Fruit fly (Drosophila melanogaster) whole organism, embryonic: Measurements from ENCODE around the gene CG46434.

Experiments
- Antp ChIP-seq: fragments of 200-800 bp; sonication (Bioruptor generic); optimal IDR thresholded peaks from 3 replicates; lab custom pipeline; 2016; ENCODE audit warnings: missing biosample characterization, missing genetic modification characterization
- Awh ChIP-seq: fragments of 200-800 bp; sonication (Bioruptor generic); IDR thresholded peaks from 2 replicates; pipeline ENCODE4, ENCODE4 v1.3.6; 2022; ENCODE audit warnings: missing biosample characterization, missing genetic modification characterization
- B-H1 ChIP-seq: fragments of 200-800 bp; sonication (Bioruptor generic); IDR thresholded peaks from 3 replicates; pipeline ENCODE4 v1.3.6; 2022; ENCODE audit warnings: missing biosample characterization, missing genetic modification characterization
- Bgb ChIP-seq: fragments of 200-800 bp; sonication (Bioruptor generic); IDR thresholded peaks from 2 replicates; pipeline ENCODE4 v1.3.6; 2022; ENCODE audit warnings: missing biosample characterization, missing genetic modification characterization; ENCODE audit not compliant: partially characterized antibody
- CG11093 ChIP-seq: fragments of 200-800 bp; sonication (Bioruptor generic); IDR thresholded peaks from 3 replicates; pipeline ENCODE4 v1.3.6; 2022; ENCODE audit warnings: missing biosample characterization, missing genetic modification characterization
- CG13624 ChIP-seq: fragments of 200-800 bp; sonication (Bioruptor generic); optimal IDR thresholded peaks from 2 replicates; lab custom pipeline; 2016; ENCODE audit warnings: missing biosample characterization, missing genetic modification characterization
- CG1602 ChIP-seq: fragments of 200-800 bp; sonication (Bioruptor generic); optimal IDR thresholded peaks from 3 replicates; lab custom pipeline; 2016; ENCODE audit warnings: missing biosample characterization, missing genetic modification characterization
- CG17361 ChIP-seq: fragments of 200-800 bp; sonication (Bioruptor generic); IDR thresholded peaks from 3 replicates; pipeline ENCODE4 v1.3.6; 2022; ENCODE audit warnings: missing biosample characterization, missing genetic modification characterization
- CG17385 ChIP-seq: fragments of 200-800 bp; sonication (Bioruptor generic); optimal IDR thresholded peaks from 3 replicates; lab custom pipeline; 2018; ENCODE audit warnings: missing biosample characterization, mild to moderate bottlenecking, missing genetic modification characterization
- CG2199 ChIP-seq: fragments of 200-800 bp; sonication (Bioruptor generic); IDR thresholded peaks from 3 replicates; pipeline ENCODE4 v1.3.6; 2022; ENCODE audit warnings: missing biosample characterization, missing genetic modification characterization
- CG32772 ChIP-seq: fragments of 200-800 bp; sonication (Bioruptor generic); IDR thresholded peaks from 2 replicates; pipeline ENCODE4 v1.3.6; 2022; ENCODE audit warnings: missing biosample characterization, missing genetic modification characterization
- CG3281 ChIP-seq: fragments of 200-800 bp; sonication (Bioruptor generic); optimal IDR thresholded peaks from 3 replicates; lab custom pipeline; 2017; ENCODE audit warnings: missing biosample characterization, mild to moderate bottlenecking, missing genetic modification characterization
- CG33213 ChIP-seq: fragments of 200-800 bp; sonication (Bioruptor generic); optimal IDR thresholded peaks from 3 replicates; lab custom pipeline; 2016; ENCODE audit warnings: missing biosample characterization, missing genetic modification characterization
- CG3838 ChIP-seq: fragments of 200-800 bp; sonication (Bioruptor generic); optimal IDR thresholded peaks from 3 replicates; lab custom pipeline; 2016; ENCODE audit warnings: missing biosample characterization, missing genetic modification characterization
- CG7963 ChIP-seq: fragments of 200-800 bp; sonication (Bioruptor generic); IDR thresholded peaks from 3 replicates; pipeline ENCODE4 v1.3.6; 2022; ENCODE audit warnings: missing biosample characterization, missing genetic modification characterization; ENCODE audit not compliant: partially characterized antibody
- D ChIP-seq, 2 experiments: fragments of 200-800 bp in 1 of 2; fragments of >200 bp in 1 of 2; sonication (Bioruptor generic) in 1 of 2; optimal IDR thresholded peaks; 2 replicates in 1 of 2; 3 replicates in 1 of 2; lab custom pipeline; 2017; ENCODE audit warnings: mild to moderate bottlenecking in 1 of 2, missing biosample characterization in 1 of 2, missing genetic modification characterization in 1 of 2, missing genetic modification reagents in 1 of 2
- Ets65A ChIP-seq: fragments of 200-800 bp; sonication (Bioruptor generic); peaks from one replicate; lab custom pipeline; 2016; ENCODE audit warnings: missing biosample characterization, missing genetic modification characterization
- Gsc ChIP-seq: fragments of 200-800 bp; sonication (Bioruptor generic); IDR thresholded peaks from 2 replicates; pipeline ENCODE4 v1.3.6; 2022; ENCODE audit warnings: missing biosample characterization, missing genetic modification characterization
- H2.0 ChIP-seq: fragments of 200-800 bp; sonication (Bioruptor generic); IDR thresholded peaks from 2 replicates; pipeline ENCODE4 v1.3.6; 2022; ENCODE audit warnings: missing biosample characterization, missing genetic modification characterization
- HmgZ ChIP-seq: fragments of 200-800 bp; sonication (Bioruptor generic); optimal IDR thresholded peaks from 2 replicates; lab custom pipeline; 2018; ENCODE audit warnings: missing biosample characterization, mild to moderate bottlenecking, missing genetic modification characterization
- Hsf ChIP-seq: fragments of 200-800 bp; sonication (Bioruptor generic); optimal IDR thresholded peaks from 3 replicates; lab custom pipeline; 2016; ENCODE audit warnings: missing biosample characterization, missing genetic modification characterization
- Kr ChIP-seq: fragments of 200-800 bp; sonication (Bioruptor generic); optimal IDR thresholded peaks from 2 replicates; lab custom pipeline; 2017; ENCODE audit warnings: missing biosample characterization, mild to moderate bottlenecking, missing genetic modification characterization
- MBD-R2 ChIP-seq: fragments of 200-800 bp; sonication (Bioruptor generic); IDR thresholded peaks from 2 replicates; pipeline ENCODE4 v1.3.6; 2022; ENCODE audit warnings: missing biosample characterization, missing genetic modification characterization
- Med ChIP-seq: fragments of 200-800 bp; sonication (Bioruptor generic); peaks from one replicate; lab custom pipeline; 2016; ENCODE audit warnings: missing biosample characterization, missing genetic modification characterization, mild to moderate bottlenecking, inconsistent platforms, moderate library complexity
- Myb ChIP-seq: fragments of 200-800 bp; sonication (Bioruptor generic); optimal IDR thresholded peaks from 2 replicates; lab custom pipeline; 2016; ENCODE audit warnings: missing biosample characterization, missing genetic modification characterization
- Nf-YB ChIP-seq: fragments of 200-800 bp; sonication (Bioruptor generic); optimal IDR thresholded peaks from 3 replicates; lab custom pipeline; 2019; ENCODE audit warnings: missing biosample characterization, mild to moderate bottlenecking, missing genetic modification characterization, moderate library complexity
- Sin3A ChIP-seq: fragments of >200 bp; optimal IDR thresholded peaks from 2 replicates; lab custom pipeline; 2018
- Ssrp ChIP-seq: fragments of 200-800 bp; sonication (Bioruptor generic); optimal IDR thresholded peaks from 2 replicates; lab custom pipeline; 2018; ENCODE audit warnings: missing biosample characterization, mild to moderate bottlenecking, missing genetic modification characterization, moderate library complexity
- Usf ChIP-seq: fragments of 200-800 bp; sonication (Bioruptor generic); optimal IDR thresholded peaks from 2 replicates; lab custom pipeline; 2017; ENCODE audit warnings: missing genotype, missing biosample characterization, missing genetic modification characterization
- ac ChIP-seq: fragments of 200-800 bp; sonication (Bioruptor generic); optimal IDR thresholded peaks from 3 replicates; lab custom pipeline; 2017; ENCODE audit warnings: missing biosample characterization, mild to moderate bottlenecking, missing genetic modification characterization
- az2 ChIP-seq: fragments of 200-800 bp; sonication (Bioruptor generic); optimal IDR thresholded peaks from 3 replicates; lab custom pipeline; 2016; ENCODE audit warnings: missing biosample characterization, missing genetic modification characterization
- cas ChIP-seq: fragments of 200-800 bp; sonication (Bioruptor generic); IDR thresholded peaks from 2 replicates; pipeline ENCODE4 v1.3.6; 2022; ENCODE audit warnings: missing biosample characterization, missing genetic modification characterization
- chinmo ChIP-seq: fragments of 200-800 bp; sonication (Bioruptor generic); IDR thresholded peaks from 4 replicates; pipeline ENCODE4 v1.3.6; 2022; ENCODE audit warnings: missing biosample characterization, missing genetic modification characterization; ENCODE audit not compliant: partially characterized antibody
- disco-r ChIP-seq: fragments of 200-800 bp; sonication (Bioruptor generic); optimal IDR thresholded peaks from 2 replicates; lab custom pipeline; 2016; ENCODE audit warnings: missing biosample characterization, missing genetic modification characterization
- ems ChIP-seq: fragments of 200-800 bp; sonication (Bioruptor generic); optimal IDR thresholded peaks from 3 replicates; lab custom pipeline; 2016; ENCODE audit warnings: missing biosample characterization, missing genetic modification characterization
- eve ChIP-seq, 2 experiments: fragments of >200 bp; optimal IDR thresholded peaks; 2 replicates each; lab custom pipeline; 2017; ENCODE audit warnings: missing biosample characterization in 2 of 2, missing genetic modification characterization in 2 of 2
- ftz-f1 ChIP-seq: fragments of 200-800 bp; sonication (Bioruptor generic); optimal IDR thresholded peaks from 2 replicates; lab custom pipeline; 2016; ENCODE audit warnings: missing biosample characterization, missing genetic modification characterization
- lov ChIP-seq, 2 experiments: fragments of 200-800 bp in 1 of 2; fragments of >200 bp in 1 of 2; sonication (Bioruptor generic) in 1 of 2; IDR thresholded peaks in 1 of 2; optimal IDR thresholded peaks in 1 of 2; 2 replicates in 1 of 2; 3 replicates in 1 of 2; pipeline versions ENCODE4 v1.3.6 to Lab custom; 2017 to 2022; ENCODE audit warnings: missing biosample characterization in 1 of 2, missing genetic modification characterization in 1 of 2
- maf-S ChIP-seq: fragments of 200-800 bp; sonication (Bioruptor generic); optimal IDR thresholded peaks from 2 replicates; lab custom pipeline; 2016; ENCODE audit warnings: missing biosample characterization, missing genetic modification characterization
- pb ChIP-seq: fragments of 200-800 bp; sonication (Bioruptor generic); optimal IDR thresholded peaks from 3 replicates; lab custom pipeline; 2016; ENCODE audit warnings: missing biosample characterization, missing genetic modification characterization
- phol ChIP-seq: fragments of 200-800 bp; sonication (Bioruptor generic); optimal IDR thresholded peaks from 3 replicates; lab custom pipeline; 2018; ENCODE audit warnings: missing biosample characterization, mild to moderate bottlenecking, missing genetic modification characterization, moderate library complexity
- row ChIP-seq: fragments of 200-800 bp; sonication (Bioruptor generic); IDR thresholded peaks from 3 replicates; pipeline ENCODE4 v1.3.6; 2022; ENCODE audit warnings: missing biosample characterization, missing genetic modification characterization
- sc ChIP-seq, 3 experiments: fragments of >200 bp in 2 of 3; fragments of 200-800 bp in 1 of 3; sonication (Bioruptor generic) in 1 of 3; optimal IDR thresholded peaks; 2 replicates in 2 of 3; 3 replicates in 1 of 3; lab custom pipeline; 2017; ENCODE audit warnings: mild to moderate bottlenecking in 1 of 3, missing biosample characterization in 1 of 3, missing genetic modification characterization in 1 of 3, missing genetic modification reagents in 1 of 3
- schlank ChIP-seq: fragments of 200-800 bp; sonication (Bioruptor generic); optimal IDR thresholded peaks from 2 replicates; lab custom pipeline; 2018; ENCODE audit warnings: missing biosample characterization, mild to moderate bottlenecking, missing genetic modification characterization
- sens ChIP-seq: fragments of 200-800 bp; sonication (Bioruptor generic); peaks from one replicate; lab custom pipeline; 2016; ENCODE audit warnings: missing biosample characterization, missing genetic modification characterization
- stc ChIP-seq: fragments of 200-800 bp; sonication (Bioruptor generic); IDR thresholded peaks from 2 replicates; pipeline ENCODE4 v1.3.6; 2022; ENCODE audit warnings: missing biosample characterization, missing genetic modification characterization
- trem ChIP-seq: fragments of 200-800 bp; optimal IDR thresholded peaks from 3 replicates; lab custom pipeline; 2019; ENCODE audit warnings: missing biosample characterization, mild to moderate bottlenecking, missing genetic modification characterization, moderate library complexity
- trh ChIP-seq: fragments of 200-800 bp; sonication (Bioruptor generic); optimal IDR thresholded peaks from 2 replicates; lab custom pipeline; 2016; ENCODE audit warnings: missing biosample characterization, missing genetic modification characterization

Gene CG46434

dm6 chr3L:19569407-19569806 lies 25.4 kb upstream of the CG46434 start:
- TF ChIP-seq CG2199 (GFP tag; lab: Robert Waterston, UW) (no peak), Ssrp (tag; lab: Kevin White, UChicago) (no peak), CG33213 (GFP tag; lab: Kevin White, UChicago) (no peak), Med (GFP tag; lab: Kevin White, UChicago) (peak; percentile 50), pb (GFP tag; lab: Kevin White, UChicago) (no peak), CG17385 (no peak), ems (GFP tag; lab: Kevin White, UChicago) (no peak), Hsf (GFP tag; lab: Kevin White, UChicago) (no peak), Bgb (GFP tag; lab: Robert Waterston, UW) (0 out of 2 replicates have a peak, but pooled peaks have one; percentile 2), Ets65A (peak; percentile 57), lov (optimal IDR thresholded peaks at IDR 0.05; lab: Kevin White, UChicago) (no peak), lov (GFP tag; IDR thresholded peaks at IDR 0.05; lab: Robert Waterston, UW) (no peak), Antp (GFP tag; lab: Kevin White, UChicago) (no peak), schlank (no peak), CG13624 (GFP tag; lab: Kevin White, UChicago) (no peak), B-H1 (no peak), sc (optimal IDR thresholded peaks at IDR 0.05; lab: Kevin White, UChicago) (no peak), sc (GFP tag; optimal IDR thresholded peaks at IDR 0.05; lab: Kevin White, UChicago) (no peak), trh (GFP tag; lab: Kevin White, UChicago) (no peak), MBD-R2 (no peak), trem (tag; lab: Kevin White, UChicago) (no peak), stc (GFP tag; lab: Robert Waterston, UW) (no peak), D (optimal IDR thresholded peaks at IDR 0.05; lab: Kevin White, UChicago) (no peak), D (GFP tag; optimal IDR thresholded peaks at IDR 0.05; lab: Kevin White, UChicago) (no peak), eve (GFP tag; optimal IDR thresholded peaks at IDR 0.05; lab: Kevin White, UChicago) (no peak), CG1602 (GFP tag; lab: Kevin White, UChicago) (no peak), chinmo (GFP tag; lab: Robert Waterston, UW) (0 out of 4 replicates have a peak, but pooled peaks have one; percentile 17), ac (GFP tag; lab: Kevin White, UChicago) (no peak), phol (tag; lab: Kevin White, UChicago) (no peak), Myb (GFP tag; lab: Kevin White, UChicago) (no peak), sens (GFP tag; lab: Kevin White, UChicago) (peak; percentile 73), H2.0 (no peak), Gsc (GFP tag; lab: Robert Waterston, UW) (no peak), Kr (GFP tag; lab: Kevin White, UChicago) (no peak), CG17361 (no peak), CG32772 (no peak), CG11093 (GFP tag; lab: Robert Waterston, UW) (0 out of 3 replicates have a peak, but pooled peaks have one; percentile 17), HmgZ (tag; lab: Kevin White, UChicago) (no peak), Awh (GFP tag; lab: Robert Waterston, UW) (no peak), CG7963 (no peak), Usf (GFP tag; lab: Kevin White, UChicago) (no peak), maf-S (GFP tag; lab: Kevin White, UChicago) (no peak), ftz-f1 (no peak), az2 (GFP tag; lab: Kevin White, UChicago) (no peak), disco-r (GFP tag; lab: Kevin White, UChicago) (no peak), CG3281 (GFP tag; lab: Kevin White, UChicago) (no peak), CG3838 (GFP tag; lab: Kevin White, UChicago) (no peak), row (no peak), Nf-YB (GFP tag; lab: Kevin White, UChicago) (no peak), cas (GFP tag; lab: Robert Waterston, UW) (no peak), Sin3A (lab: Kevin White, UChicago) (no peak)
